Fruit fly (Drosophila melanogaster) whole organism, adult: ENCODE data around the gene NTPase.

Source experiments
- CG14711 ChIP-seq: fragments of 200-800 bp; sonication (Bioruptor generic); optimal IDR thresholded peaks from 2 replicates; lab custom pipeline; 2018; ENCODE audit warnings: missing biosample characterization, mild to moderate bottlenecking, missing genetic modification characterization, moderate library complexity
- CG1620 ChIP-seq: fragments of 200-800 bp; sonication (Bioruptor generic); optimal IDR thresholded peaks from 2 replicates; lab custom pipeline; 2016; ENCODE audit warnings: missing biosample characterization, missing genetic modification characterization
- CG33017 ChIP-seq: fragments of 200-800 bp; sonication (Bioruptor generic); optimal IDR thresholded peaks from 2 replicates; lab custom pipeline; 2018; ENCODE audit warnings: missing biosample characterization, mild to moderate bottlenecking, missing genetic modification characterization, moderate library complexity
- CG5204 ChIP-seq: fragments of 200-800 bp; sonication (Bioruptor generic); optimal IDR thresholded peaks from 2 replicates; lab custom pipeline; 2016; ENCODE audit warnings: missing biosample characterization, missing genetic modification characterization
- CG7045 ChIP-seq: fragments of 200-800 bp; sonication (Bioruptor generic); optimal IDR thresholded peaks from 2 replicates; lab custom pipeline; 2017; ENCODE audit warnings: missing biosample characterization, mild to moderate bottlenecking, missing genetic modification characterization
- CG7101 ChIP-seq: fragments of 200-800 bp; sonication (Bioruptor generic); optimal IDR thresholded peaks from 2 replicates; lab custom pipeline; 2018; ENCODE audit warnings: missing biosample characterization, mild to moderate bottlenecking, missing genetic modification characterization, moderate library complexity
- Crg-1 ChIP-seq: fragments of 200-800 bp; sonication (Bioruptor generic); optimal IDR thresholded peaks from 2 replicates; lab custom pipeline; 2016; ENCODE audit warnings: missing biosample characterization, missing genetic modification characterization
- Hr96 ChIP-seq: fragments of 200-800 bp; sonication (Bioruptor generic); optimal IDR thresholded peaks from 2 replicates; lab custom pipeline; 2016; ENCODE audit warnings: missing biosample characterization, missing genetic modification characterization
- Mnt ChIP-seq: fragments of 200-800 bp; sonication (Bioruptor generic); optimal IDR thresholded peaks from 2 replicates; lab custom pipeline; 2016; ENCODE audit warnings: missing biosample characterization, mild to moderate bottlenecking, missing genetic modification characterization
- cic ChIP-seq: fragments of 200-800 bp; sonication (Bioruptor generic); optimal IDR thresholded peaks from 2 replicates; lab custom pipeline; 2017; ENCODE audit warnings: missing biosample characterization, mild to moderate bottlenecking, missing genetic modification characterization, moderate library complexity
- cnc ChIP-seq, 2 experiments: fragments of >200 bp; optimal IDR thresholded peaks; 2 replicates each; lab custom pipeline; 2017
- kay ChIP-seq: fragments of 200-800 bp; sonication (Bioruptor generic); peaks from one replicate; lab custom pipeline; 2016; ENCODE audit warnings: missing biosample characterization, missing genetic modification characterization, borderline replicate concordance
- pad ChIP-seq: fragments of 200-800 bp; sonication (Bioruptor generic); optimal IDR thresholded peaks from 3 replicates; lab custom pipeline; 2017; ENCODE audit warnings: missing biosample characterization, missing genetic modification characterization, mild to moderate bottlenecking, moderate library complexity, missing genetic modification reagents
- toe ChIP-seq: fragments of 200-800 bp; sonication (Bioruptor generic); optimal IDR thresholded peaks from 2 replicates; lab custom pipeline; 2016; ENCODE audit warnings: missing biosample characterization, missing genetic modification characterization

DNA sequence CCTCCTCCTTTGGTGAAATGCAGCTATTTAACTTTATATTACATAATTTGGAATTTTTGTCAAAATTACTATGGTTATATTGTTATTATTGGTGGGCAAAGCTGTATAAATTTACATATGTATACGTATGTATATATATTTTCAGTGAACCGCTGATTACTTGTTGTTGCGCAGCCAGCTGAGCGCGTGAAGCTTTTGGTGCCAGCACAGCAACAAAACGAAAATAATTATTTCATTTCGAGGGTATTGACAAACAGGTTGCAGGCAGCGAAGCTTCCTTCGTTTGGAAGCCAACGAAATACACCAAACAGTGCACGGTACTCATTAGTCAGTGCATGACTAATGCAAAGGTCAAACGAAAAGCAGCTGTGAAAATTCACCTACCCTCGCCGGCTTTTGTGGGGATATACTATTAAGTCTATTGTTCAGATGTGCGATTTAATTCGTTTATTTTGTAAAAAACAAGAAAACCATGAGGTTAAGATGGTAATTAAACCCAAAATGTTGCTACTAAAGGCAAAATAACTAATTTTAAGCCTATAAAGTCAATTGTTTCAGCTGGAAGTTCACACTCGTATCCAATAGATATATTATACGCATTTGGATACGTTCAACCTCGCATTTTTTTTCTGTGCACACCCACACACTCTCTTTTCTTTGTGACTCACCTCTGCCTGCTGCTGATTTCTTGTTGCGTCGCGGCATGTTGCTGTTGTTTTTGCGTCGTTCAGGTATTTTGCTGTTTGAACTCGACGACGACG is 12.5 kb downstream of the NTPase start:
- TF ChIP-seq Mnt (GFP tag; lab: Kevin White, UChicago): no peak
- no peak for TF ChIP-seq Hr96 (GFP tag; lab: Kevin White, UChicago)
- TF ChIP-seq CG33017 (tag; lab: Kevin White, UChicago): peak; percentile 50
- TF ChIP-seq CG7101: no peak
- no peak for TF ChIP-seq CG1620 (GFP tag; lab: Kevin White, UChicago)
- TF ChIP-seq kay (GFP tag; lab: Kevin White, UChicago): peak; percentile 96
- TF ChIP-seq cnc (optimal IDR thresholded peaks at IDR 0.05; lab: Kevin White, UChicago): no peak
- TF ChIP-seq CG14711 (tag; lab: Kevin White, UChicago): no peak
- no peak for TF ChIP-seq Crg-1 (GFP tag; lab: Kevin White, UChicago)
- TF ChIP-seq CG7045: no peak
- TF ChIP-seq cic: no peak
- TF ChIP-seq pad (GFP tag; lab: Kevin White, UChicago): no peak
- TF ChIP-seq toe: no peak
- TF ChIP-seq CG5204 (GFP tag; lab: Kevin White, UChicago): no peak
